Worm (Caenorhabditis elegans): Measurements from ENCODE around the gene snrp-3.

DNA sequence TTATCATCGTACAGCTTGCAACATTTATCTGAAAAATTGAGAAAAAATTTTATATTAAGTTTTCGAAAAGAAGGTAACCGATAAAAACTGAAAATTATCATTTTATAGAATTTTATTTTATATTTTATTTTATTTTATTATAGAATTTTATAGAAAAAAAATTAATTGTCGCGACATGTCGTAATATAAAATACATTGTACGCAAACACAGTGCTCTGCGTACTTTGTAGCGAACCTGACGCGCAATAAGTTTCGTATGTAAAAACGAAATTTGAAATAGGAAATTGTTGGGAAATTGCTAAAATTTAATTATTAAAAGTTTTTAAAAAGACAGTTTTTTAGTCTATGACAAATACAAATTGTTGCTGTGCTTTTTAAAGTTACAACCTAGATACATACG lies 3.9 kb upstream of the snrp-3 start, which contains the start of the genes hst-1 and ints-6:
- no peak for TF ChIP-seq ref-1 (GFP tag; conservative IDR thresholded peaks at IDR 0.05)
- TF ChIP-seq ztf-23 (GFP tag; IDR thresholded peaks at IDR 0.05), result no peak
- TF ChIP-seq flt-1 (GFP tag; IDR thresholded peaks at IDR 0.05), result no peak
- no peak for TF ChIP-seq klf-2 (GFP tag; conservative IDR thresholded peaks at IDR 0.05)
- no peak for TF ChIP-seq cog-1 (tag; optimal IDR thresholded peaks at IDR 0.05)
- TF ChIP-seq tab-1 (GFP tag; IDR thresholded peaks at IDR 0.05), result no peak
- TF ChIP-seq ztf-29 (GFP tag; IDR thresholded peaks at IDR 0.05), result no peak
- no peak for TF ChIP-seq med-1 (GFP tag; optimal IDR thresholded peaks at IDR 0.05; ENCODE audit: insufficient read depth)

Measured in whole organism, midembryonic.